Fruit fly (Drosophila melanogaster) whole organism, embryonic: ENCODE data around the gene ca.

Experiments used
- CG10209 ChIP-seq: fragments of 200-800 bp; sonication (Bioruptor generic); optimal IDR thresholded peaks from 3 replicates; lab custom pipeline; 2017; ENCODE audit warnings: missing biosample characterization, mild to moderate bottlenecking, missing genetic modification characterization, missing genetic modification reagents
- CG12071 ChIP-seq: fragments of 200-800 bp; sonication (Bioruptor generic); optimal IDR thresholded peaks from 3 replicates; lab custom pipeline; 2018; ENCODE audit warnings: missing biosample characterization, mild to moderate bottlenecking, missing genetic modification characterization
- CG12155 ChIP-seq: fragments of 200-800 bp; sonication (Bioruptor generic); optimal IDR thresholded peaks from 3 replicates; lab custom pipeline; 2016; ENCODE audit warnings: missing biosample characterization, missing genetic modification characterization
- CG12299 ChIP-seq: fragments of 200-800 bp; sonication (Bioruptor generic); optimal IDR thresholded peaks from 2 replicates; lab custom pipeline; 2018; ENCODE audit warnings: missing biosample characterization, mild to moderate bottlenecking, missing genetic modification characterization
- CG14667 ChIP-seq: fragments of 200-800 bp; sonication (Bioruptor generic); IDR thresholded peaks from 2 replicates; pipeline ENCODE4 v1.3.6; 2022; ENCODE audit warnings: missing biosample characterization, missing genetic modification characterization
- CG15073 ChIP-seq: fragments of 200-800 bp; sonication (Bioruptor generic); optimal IDR thresholded peaks from 2 replicates; lab custom pipeline; 2016; ENCODE audit warnings: missing biosample characterization, missing genetic modification characterization
- CG17912 ChIP-seq: fragments of 200-800 bp; sonication (Bioruptor generic); optimal IDR thresholded peaks from 2 replicates; lab custom pipeline; 2018; ENCODE audit warnings: missing biosample characterization, mild to moderate bottlenecking, missing genetic modification characterization
- CG18262 ChIP-seq: fragments of 200-800 bp; optimal IDR thresholded peaks from 3 replicates; lab custom pipeline; 2019; ENCODE audit warnings: missing biosample characterization, mild to moderate bottlenecking, missing genetic modification characterization, moderate library complexity
- CG1832 ChIP-seq: fragments of 200-800 bp; sonication (Bioruptor generic); optimal IDR thresholded peaks from 2 replicates; lab custom pipeline; 2017; ENCODE audit warnings: missing biosample characterization, mild to moderate bottlenecking, missing genetic modification characterization, inconsistent platforms
- CG18599 ChIP-seq: fragments of 200-800 bp; sonication (Bioruptor generic); optimal IDR thresholded peaks from 3 replicates; lab custom pipeline; 2017; ENCODE audit warnings: missing biosample characterization, missing genetic modification characterization, mild to moderate bottlenecking, moderate library complexity, missing genetic modification reagents
- CG18764 ChIP-seq: fragments of 200-800 bp; sonication (Bioruptor generic); optimal IDR thresholded peaks from 3 replicates; lab custom pipeline; 2016; ENCODE audit warnings: missing biosample characterization, missing genetic modification characterization
- CG2120 ChIP-seq: fragments of 200-800 bp; sonication (Bioruptor generic); optimal IDR thresholded peaks from 3 replicates; lab custom pipeline; 2016; ENCODE audit warnings: missing biosample characterization, missing genetic modification characterization
- CG2129 ChIP-seq: fragments of 200-800 bp; sonication (Bioruptor generic); IDR thresholded peaks from 2 replicates; pipeline ENCODE4 v1.3.6; 2022; ENCODE audit warnings: missing biosample characterization, missing genetic modification characterization; ENCODE audit not compliant: partially characterized antibody
- CG2199 ChIP-seq: fragments of 200-800 bp; sonication (Bioruptor generic); IDR thresholded peaks from 3 replicates; pipeline ENCODE4 v1.3.6; 2022; ENCODE audit warnings: missing biosample characterization, missing genetic modification characterization
- CG2678 ChIP-seq: fragments of 200-800 bp; sonication (Bioruptor generic); optimal IDR thresholded peaks from 3 replicates; lab custom pipeline; 2019; ENCODE audit warnings: missing biosample characterization, mild to moderate bottlenecking, missing genetic modification characterization, moderate library complexity
- CG32767 ChIP-seq: fragments of 200-800 bp; sonication (Bioruptor generic); IDR thresholded peaks from 2 replicates; pipeline ENCODE4 v1.3.6; 2022; ENCODE audit warnings: missing biosample characterization, missing genetic modification characterization
- CG4328 ChIP-seq: fragments of 200-800 bp; sonication (Bioruptor generic); optimal IDR thresholded peaks from 3 replicates; lab custom pipeline; 2017; ENCODE audit warnings: missing biosample characterization, missing genetic modification reagents, missing genetic modification characterization
- CG4730 ChIP-seq: fragments of 200-800 bp; sonication (Bioruptor generic); IDR thresholded peaks from 2 replicates; pipeline ENCODE4 v1.3.6; 2022; ENCODE audit warnings: missing biosample characterization, missing genetic modification characterization
- CG5953 ChIP-seq: fragments of 200-800 bp; sonication (Bioruptor generic); IDR thresholded peaks from 2 replicates; pipeline ENCODE4 v1.3.6; 2022; ENCODE audit warnings: missing biosample characterization, missing genetic modification characterization
- CG9876 ChIP-seq: fragments of 200-800 bp; sonication (Bioruptor generic); optimal IDR thresholded peaks from 2 replicates; lab custom pipeline; 2016; ENCODE audit warnings: missing biosample characterization, missing genetic modification characterization
- Camta ChIP-seq: fragments of 200-800 bp; sonication (Bioruptor generic); optimal IDR thresholded peaks from 2 replicates; lab custom pipeline; 2016; ENCODE audit warnings: missing biosample characterization, missing genetic modification characterization
- Dbx ChIP-seq: fragments of 200-800 bp; sonication (Bioruptor generic); IDR thresholded peaks from 3 replicates; pipeline ENCODE4 v1.3.6; 2022; ENCODE audit warnings: missing biosample characterization, missing genetic modification characterization
- Dfd ChIP-seq, 2 experiments: fragments of >200 bp; optimal IDR thresholded peaks; 2 replicates each; lab custom pipeline; 2017; ENCODE audit warnings: missing biosample characterization in 2 of 2, missing genetic modification characterization in 2 of 2
- Dll ChIP-seq: fragments of 200-800 bp; sonication (Bioruptor generic); IDR thresholded peaks from 4 replicates; pipeline ENCODE4 v1.3.6; 2022; ENCODE audit warnings: missing biosample characterization, missing genetic modification characterization; ENCODE audit not compliant: partially characterized antibody
- Ets97D ChIP-seq: fragments of 200-800 bp; sonication (Bioruptor generic); optimal IDR thresholded peaks from 3 replicates; lab custom pipeline; 2016; ENCODE audit warnings: missing biosample characterization, missing genetic modification characterization
- Gug ChIP-seq: fragments of 200-800 bp; sonication (Bioruptor generic); IDR thresholded peaks from 4 replicates; pipeline ENCODE4 v1.3.6; 2022; ENCODE audit warnings: missing biosample characterization, missing genetic modification characterization
- HLHmδ ChIP-seq: fragments of 200-800 bp; sonication (Bioruptor generic); optimal IDR thresholded peaks from 2 replicates; lab custom pipeline; 2018; ENCODE audit warnings: missing biosample characterization, mild to moderate bottlenecking, missing genetic modification characterization, moderate library complexity
- Jarid2 ChIP-seq: fragments of 200-800 bp; sonication (Bioruptor generic); optimal IDR thresholded peaks from 3 replicates; lab custom pipeline; 2017; ENCODE audit warnings: mild to moderate bottlenecking, missing biosample characterization, missing genetic modification reagents, missing genetic modification characterization
- Lpt ChIP-seq: fragments of >200 bp; optimal IDR thresholded peaks from 2 replicates; lab custom pipeline; 2018; ENCODE audit warnings: missing biosample characterization, missing genetic modification characterization
- Med ChIP-seq: fragments of 200-800 bp; sonication (Bioruptor generic); peaks from one replicate; lab custom pipeline; 2016; ENCODE audit warnings: missing biosample characterization, missing genetic modification characterization, mild to moderate bottlenecking, inconsistent platforms, moderate library complexity
- NFAT ChIP-seq: fragments of 200-800 bp; sonication (Bioruptor generic); IDR thresholded peaks from 2 replicates; pipeline ENCODE4 v1.3.6; 2022; ENCODE audit warnings: missing biosample characterization, missing genetic modification characterization
- Opbp ChIP-seq: fragments of 200-800 bp; sonication (Bioruptor generic); IDR thresholded peaks from 3 replicates; pipeline ENCODE4 v1.3.6; 2022; ENCODE audit warnings: missing biosample characterization, missing genetic modification characterization; ENCODE audit not compliant: partially characterized antibody
- Scr ChIP-seq: fragments of 200-800 bp; sonication (Bioruptor generic); IDR thresholded peaks from 2 replicates; pipeline ENCODE4 v1.3.6; 2022; ENCODE audit warnings: missing biosample characterization, missing genetic modification characterization; ENCODE audit not compliant: partially characterized antibody
- Sin3A ChIP-seq: fragments of >200 bp; optimal IDR thresholded peaks from 2 replicates; lab custom pipeline; 2018
- Tbp ChIP-seq: fragments of >200 bp; optimal IDR thresholded peaks from 2 replicates; lab custom pipeline; 2018; ENCODE audit warnings: missing biosample characterization, missing genetic modification characterization
- bowl ChIP-seq: fragments of 200-800 bp; sonication (Bioruptor generic); IDR thresholded peaks from 2 replicates; pipeline ENCODE4 v1.3.6; 2022; ENCODE audit warnings: missing biosample characterization, missing genetic modification characterization
- fd102C ChIP-seq: fragments of 200-800 bp; sonication (Bioruptor generic); optimal IDR thresholded peaks from 2 replicates; lab custom pipeline; 2018; ENCODE audit warnings: missing biosample characterization, mild to moderate bottlenecking, missing genetic modification characterization, moderate library complexity
- ftz-f1 ChIP-seq: fragments of 200-800 bp; sonication (Bioruptor generic); optimal IDR thresholded peaks from 2 replicates; lab custom pipeline; 2016; ENCODE audit warnings: missing biosample characterization, missing genetic modification characterization
- insv ChIP-seq, 2 experiments: fragments of 200-800 bp; sonication (Bioruptor generic); optimal IDR thresholded peaks; 3 replicates each; lab custom pipeline; 2016 to 2018; ENCODE audit warnings: missing biosample characterization in 2 of 2, missing genetic modification characterization in 2 of 2
- kah ChIP-seq: fragments of 200-800 bp; sonication (Bioruptor generic); optimal IDR thresholded peaks from 2 replicates; lab custom pipeline; 2018; ENCODE audit warnings: missing biosample characterization, mild to moderate bottlenecking, missing genetic modification characterization
- klu ChIP-seq: fragments of 200-800 bp; sonication (Bioruptor generic); IDR thresholded peaks from 2 replicates; pipeline ENCODE4 v1.3.6; 2022; ENCODE audit warnings: missing biosample characterization, missing genetic modification characterization
- lmd ChIP-seq: fragments of 200-800 bp; sonication (Bioruptor generic); IDR thresholded peaks from 2 replicates; pipeline ENCODE4 v1.3.6; 2022; ENCODE audit warnings: missing biosample characterization, missing genetic modification characterization
- lola ChIP-seq, 3 experiments: fragments of >200 bp in 2 of 3; fragments of 200-800 bp in 1 of 3; sonication (Bioruptor generic) in 1 of 3; optimal IDR thresholded peaks; 2 replicates each; lab custom pipeline; 2017 to 2019; ENCODE audit warnings: missing biosample characterization in 3 of 3, missing genetic modification characterization in 3 of 3, mild to moderate bottlenecking in 1 of 3, moderate library complexity in 1 of 3
- nerfin-1 ChIP-seq: fragments of 200-800 bp; sonication (Bioruptor generic); optimal IDR thresholded peaks from 3 replicates; lab custom pipeline; 2019; ENCODE audit warnings: missing biosample characterization, mild to moderate bottlenecking, missing genetic modification characterization, moderate library complexity
- org-1 ChIP-seq: fragments of 200-800 bp; sonication (Bioruptor generic); optimal IDR thresholded peaks from 2 replicates; lab custom pipeline; 2017; ENCODE audit warnings: missing biosample characterization, missing genetic modification characterization
- pros ChIP-seq: fragments of 200-800 bp; sonication (Bioruptor generic); optimal IDR thresholded peaks from 3 replicates; lab custom pipeline; 2019; ENCODE audit warnings: missing biosample characterization, mild to moderate bottlenecking, missing genetic modification characterization, moderate library complexity
- run ChIP-seq: fragments of 200-800 bp; sonication (Bioruptor generic); optimal IDR thresholded peaks from 3 replicates; lab custom pipeline; 2018; ENCODE audit warnings: missing biosample characterization, mild to moderate bottlenecking, missing genetic modification characterization
- tap ChIP-seq: fragments of 200-800 bp; optimal IDR thresholded peaks from 3 replicates; lab custom pipeline; 2019; ENCODE audit warnings: missing biosample characterization, mild to moderate bottlenecking, missing genetic modification characterization, moderate library complexity
- zen2 ChIP-seq: fragments of 200-800 bp; sonication (Bioruptor generic); IDR thresholded peaks from 3 replicates; pipeline ENCODE4 v1.3.6; 2022; ENCODE audit warnings: missing biosample characterization, missing genetic modification characterization; ENCODE audit not compliant: partially characterized antibody

The ca gene

DNA sequence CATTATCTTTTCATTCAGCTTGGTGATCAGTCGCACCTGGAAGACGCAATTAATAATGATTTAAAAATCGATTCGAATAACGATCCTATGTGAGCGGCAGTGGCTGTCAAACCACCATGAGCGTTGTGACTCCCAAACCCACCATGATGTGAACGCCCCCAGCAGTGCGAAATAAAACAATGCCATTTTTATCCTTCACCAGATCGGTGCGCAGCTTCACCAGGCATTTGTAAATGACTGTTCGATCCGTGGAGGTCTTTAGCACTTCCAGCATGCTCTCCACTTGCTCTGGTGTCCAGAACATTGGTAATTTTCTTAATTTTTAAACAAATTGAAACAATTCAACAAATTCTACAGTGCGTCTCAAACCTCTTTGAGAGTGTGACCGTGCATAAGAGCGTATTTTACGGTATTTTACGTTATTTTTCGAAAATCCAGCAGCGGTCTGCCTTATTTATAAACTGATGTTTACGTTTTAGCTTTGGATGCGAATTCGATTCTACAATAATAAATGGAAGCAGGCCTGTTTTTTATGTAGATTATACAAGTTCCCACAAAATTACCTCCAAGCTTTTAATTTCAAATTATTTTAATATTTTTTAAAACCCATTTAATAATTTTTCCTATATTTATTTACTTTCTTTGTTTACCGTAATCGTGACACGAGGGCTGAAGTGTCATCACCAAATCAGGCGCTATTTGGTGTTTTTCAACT, 7.5 kb upstream of the ca start, which contains the start of the genes Rnb and Drice (continued):
- TF ChIP-seq kah (peak; percentile 50), bowl (no peak), CG18764 (GFP tag; lab: Kevin White, UChicago) (peak; percentile 7), org-1 (GFP tag; lab: Kevin White, UChicago) (no peak), CG32767 (GFP tag; lab: Robert Waterston, UW) (0 out of 2 replicates have a peak, but pooled peaks have one; percentile 30), CG2678 (no peak), CG4328 (peak; percentile 52), Gug (no peak; the same call in 3 of the 4 replicates), pros (no peak), CG12155 (GFP tag; lab: Kevin White, UChicago) (no peak), Med (GFP tag; lab: Kevin White, UChicago) (peak; percentile 85), CG18599 (GFP tag; lab: Kevin White, UChicago) (no peak), Ets97D (no peak), Sin3A (lab: Kevin White, UChicago) (peak; percentile 77), Camta (GFP tag; lab: Kevin White, UChicago) (no peak), run (tag; lab: Kevin White, UChicago) (no peak), Dll (GFP tag; lab: Robert Waterston, UW) (peak; percentile 86), klu (GFP tag; lab: Robert Waterston, UW) (no peak), tap (tag; lab: Kevin White, UChicago) (no peak), nerfin-1 (tag; lab: Kevin White, UChicago) (no peak), insv (GFP tag; optimal IDR thresholded peaks at IDR 0.05; lab: Kevin White, UChicago) (peak in 1 of 2 experiments; percentile 10), CG1832 (GFP tag; lab: Kevin White, UChicago) (no peak), CG2129 (peak; percentile 63), CG5953 (GFP tag; lab: Robert Waterston, UW) (0 out of 2 replicates have a peak, but pooled peaks have one; percentile 6), HLHmδ (GFP tag; lab: Kevin White, UChicago) (no peak), fd102C (GFP tag; lab: Kevin White, UChicago) (no peak), CG2120 (GFP tag; lab: Kevin White, UChicago) (peak; percentile 55), CG12071 (GFP tag; lab: Kevin White, UChicago) (no peak), lola (GFP tag; optimal IDR thresholded peaks at IDR 0.05; lab: Kevin White, UChicago) (peak in 1 of 3 experiments; percentile 54), Dbx (GFP tag; lab: Robert Waterston, UW) (peak; percentile 31; the same call in 1 of the 3 replicates), CG18262 (no peak), ftz-f1 (GFP tag; lab: Kevin White, UChicago) (no peak), CG12299 (tag; lab: Kevin White, UChicago) (no peak), Jarid2 (GFP tag; lab: Kevin White, UChicago) (no peak), Tbp (GFP tag; lab: Kevin White, UChicago) (peak; percentile 32), CG9876 (GFP tag; lab: Kevin White, UChicago) (no peak), Opbp (GFP tag; lab: Robert Waterston, UW) (0 out of 3 replicates have a peak, but pooled peaks have one; percentile 19), NFAT (GFP tag; lab: Robert Waterston, UW) (peak; percentile 49; the same call in 1 of the 2 replicates), Dfd (GFP tag; optimal IDR thresholded peaks at IDR 0.05; lab: Kevin White, UChicago) (no peak), CG15073 (GFP tag; lab: Kevin White, UChicago) (no peak), CG2199 (no peak), CG10209 (GFP tag; lab: Kevin White, UChicago) (peak; percentile 48), Scr (GFP tag; lab: Robert Waterston, UW) (peak; percentile 79), CG17912 (GFP tag; lab: Kevin White, UChicago) (peak; percentile 65), Lpt (GFP tag; lab: Kevin White, UChicago) (no peak), zen2 (GFP tag; lab: Robert Waterston, UW) (no peak), lmd (peak; percentile 8; the same call in 1 of the 2 replicates), CG4730 (GFP tag; lab: Robert Waterston, UW) (no peak), CG14667 (GFP tag; lab: Robert Waterston, UW) (peak; percentile 32; the same call in 1 of the 2 replicates)
